Worm (Caenorhabditis elegans) whole organism, L1 larva: ENCODE data around the gene ZK856.16.

Experiments
- F16B12.6 ChIP-seq: fragments of 150-350 bp; optimal IDR thresholded peaks from 2 replicates; lab custom pipeline; 2014; ENCODE audit warnings: missing biosample characterization, missing genetic modification characterization
- Y116A8C.19 ChIP-seq: sonication (generic microtip); optimal IDR thresholded peaks from 2 replicates; lab custom pipeline; 2016; ENCODE audit warnings: missing compliant biosample characterization, missing genetic modification characterization, borderline replicate concordance
- ama-1 ChIP-seq: fragments of 150-350 bp; optimal IDR thresholded peaks from 2 replicates; lab custom pipeline; 2014
- blmp-1 ChIP-seq: fragments of 150-350 bp; optimal IDR thresholded peaks from 2 replicates; lab custom pipeline; 2014; ENCODE audit warnings: missing biosample characterization, missing genetic modification characterization
- ceh-8 ChIP-seq: fragments of 200-800 bp; sonication (Bioruptor generic); optimal IDR thresholded peaks from 2 replicates; lab custom pipeline; 2018; ENCODE audit warnings: mild to moderate bottlenecking, missing genetic modification characterization, moderate library complexity, missing compliant biosample characterization
- ceh-82 ChIP-seq, 3 experiments: fragments of 150-350 bp in 1 of 3; sonication (generic microtip) in 2 of 3; optimal IDR thresholded peaks; 2 replicates each; lab custom pipeline; 2014 to 2017; ENCODE audit warnings: missing biosample characterization in 3 of 3, missing genetic modification characterization in 3 of 3
- dsc-1 ChIP-seq: sonication (generic microtip); optimal IDR thresholded peaks from 2 replicates; lab custom pipeline; 2016; ENCODE audit warnings: mild to moderate bottlenecking, missing genetic modification characterization, missing compliant biosample characterization
- efl-1 ChIP-seq, 4 experiments: fragments of 150-350 bp; optimal IDR thresholded peaks in 3 of 4; peaks in 1 of 4; 1 replicate in 1 of 4; 2 replicates in 3 of 4; lab custom pipeline; 2014; ENCODE audit warnings: missing biosample characterization in 2 of 4, missing genetic modification characterization in 2 of 4, missing genetic modification reagents in 2 of 4
- efl-3 ChIP-seq: fragments of 200-800 bp; sonication (Bioruptor generic); optimal IDR thresholded peaks from 2 replicates; lab custom pipeline; 2018; ENCODE audit warnings: mild to moderate bottlenecking, missing genetic modification characterization, missing compliant biosample characterization
- egl-13 ChIP-seq: sonication (generic microtip); optimal IDR thresholded peaks from 2 replicates; lab custom pipeline; 2016; ENCODE audit warnings: missing genotype, missing genetic modification reagents, missing genetic modification characterization, missing compliant biosample characterization
- elt-2 ChIP-seq: sonication (generic microtip); optimal IDR thresholded peaks from 2 replicates; lab custom pipeline; 2016; ENCODE audit warnings: missing genetic modification characterization, mild to moderate bottlenecking, inconsistent platforms, missing compliant biosample characterization, missing genetic modification reagents
- fkh-8 ChIP-seq: sonication (generic microtip); optimal IDR thresholded peaks from 2 replicates; lab custom pipeline; 2016; ENCODE audit warnings: mild to moderate bottlenecking, missing genetic modification characterization, missing compliant biosample characterization
- fos-1 ChIP-seq: fragments of 150-350 bp; optimal IDR thresholded peaks from 2 replicates; lab custom pipeline; 2014; ENCODE audit warnings: missing biosample characterization, missing genetic modification characterization
- grh-1 ChIP-seq: fragments of 200-800 bp; sonication (Bioruptor generic); IDR thresholded peaks from 2 replicates; pipeline ENCODE4 v1.3.6; 2022; ENCODE audit warnings: missing genetic modification reagents, missing genetic modification characterization, missing compliant biosample characterization
- hlh-4 ChIP-seq: sonication (generic microtip); optimal IDR thresholded peaks from 2 replicates; lab custom pipeline; 2016; ENCODE audit warnings: mild to moderate bottlenecking, missing genetic modification characterization, missing compliant biosample characterization
- hpl-2 ChIP-seq: fragments of 150-350 bp; optimal IDR thresholded peaks from 2 replicates; lab custom pipeline; 2014; ENCODE audit warnings: missing biosample characterization, missing genetic modification reagents, missing genetic modification characterization
- irx-1 ChIP-seq: sonication (generic microtip); optimal IDR thresholded peaks from 2 replicates; lab custom pipeline; 2016; ENCODE audit warnings: missing genetic modification characterization, missing compliant biosample characterization
- isw-1 ChIP-seq: fragments of 200-800 bp; sonication (Bioruptor generic); IDR thresholded peaks from 2 replicates; pipeline ENCODE4 v1.3.6; 2022; ENCODE audit warnings: missing genetic modification characterization, missing compliant biosample characterization
- lin-14 ChIP-seq: fragments of 200-800 bp; sonication (Bioruptor generic); optimal IDR thresholded peaks from 2 replicates; lab custom pipeline; 2018; ENCODE audit warnings: mild to moderate bottlenecking, missing genetic modification characterization, moderate library complexity, missing compliant biosample characterization
- lin-35 ChIP-seq, 2 experiments: fragments of 150-350 bp; optimal IDR thresholded peaks; 2 replicates each; lab custom pipeline; 2014; ENCODE audit warnings: missing biosample characterization in 2 of 2, missing genetic modification characterization in 2 of 2, missing genetic modification reagents in 2 of 2
- lin-39 ChIP-seq: fragments of 150-350 bp; optimal IDR thresholded peaks from 2 replicates; lab custom pipeline; 2014; ENCODE audit warnings: missing biosample characterization, missing genetic modification reagents, missing genetic modification characterization
- lir-3 ChIP-seq: sonication (generic microtip); optimal IDR thresholded peaks from 2 replicates; lab custom pipeline; 2016; ENCODE audit warnings: mild to moderate bottlenecking, missing genetic modification characterization, moderate library complexity, missing compliant biosample characterization; ENCODE audit not compliant: poor library complexity
- mdl-1 ChIP-seq, 2 experiments: fragments of 150-350 bp; optimal IDR thresholded peaks; 2 replicates each; lab custom pipeline; 2014 to 2017; ENCODE audit warnings: missing biosample characterization in 2 of 2, missing genetic modification characterization in 2 of 2, inconsistent platforms in 1 of 2
- mef-2 ChIP-seq: fragments of 150-350 bp; optimal IDR thresholded peaks from 2 replicates; lab custom pipeline; 2014; ENCODE audit warnings: missing biosample characterization, missing genetic modification characterization
- mep-1 ChIP-seq: fragments of 150-350 bp; optimal IDR thresholded peaks from 2 replicates; lab custom pipeline; 2014; ENCODE audit warnings: missing biosample characterization, missing genetic modification characterization
- nhr-11 ChIP-seq: fragments of 150-350 bp; optimal IDR thresholded peaks from 2 replicates; lab custom pipeline; 2014; ENCODE audit warnings: missing biosample characterization, missing genetic modification characterization
- nhr-19 ChIP-seq: fragments of 200-800 bp; sonication (Bioruptor generic); conservative IDR thresholded peaks from 2 replicates; pipeline ENCODE4 v1.3.6; 2022; ENCODE audit warnings: missing genetic modification characterization, missing compliant biosample characterization
- nhr-237 ChIP-seq: fragments of 150-350 bp; optimal IDR thresholded peaks from 2 replicates; lab custom pipeline; 2014; ENCODE audit warnings: missing biosample characterization, missing genetic modification characterization
- nhr-47 ChIP-seq: sonication (generic microtip); optimal IDR thresholded peaks from 2 replicates; lab custom pipeline; 2016; ENCODE audit warnings: mild to moderate bottlenecking, missing genetic modification characterization, moderate library complexity, missing compliant biosample characterization
- nhr-71 ChIP-seq: sonication (generic microtip); optimal IDR thresholded peaks from 2 replicates; lab custom pipeline; 2016; ENCODE audit warnings: mild to moderate bottlenecking, missing genetic modification characterization, moderate library complexity, missing compliant biosample characterization
- nhr-76 ChIP-seq: sonication (generic microtip); optimal IDR thresholded peaks from 2 replicates; lab custom pipeline; 2017; ENCODE audit warnings: missing biosample characterization, missing genetic modification characterization
- nhr-77 ChIP-seq: fragments of 150-350 bp; optimal IDR thresholded peaks from 2 replicates; lab custom pipeline; 2014; ENCODE audit warnings: missing biosample characterization, missing genetic modification characterization
- nhr-85 ChIP-seq: sonication (generic microtip); peaks from one replicate; lab custom pipeline; 2016; ENCODE audit warnings: missing genetic modification characterization, inconsistent platforms, missing compliant biosample characterization
- pag-3 ChIP-seq: sonication (generic microtip); optimal IDR thresholded peaks from 2 replicates; lab custom pipeline; 2017; ENCODE audit warnings: missing genetic modification characterization, mild to moderate bottlenecking, missing compliant biosample characterization, antibody characterized with exemption, borderline replicate concordance; ENCODE audit not compliant: insufficient read depth
- pax-3 ChIP-seq: fragments of 200-800 bp; sonication (Bioruptor generic); optimal IDR thresholded peaks from 2 replicates; lab custom pipeline; 2018; ENCODE audit warnings: mild to moderate bottlenecking, missing genetic modification characterization, moderate library complexity, missing compliant biosample characterization
- pqm-1 ChIP-seq: sonication (generic microtip); optimal IDR thresholded peaks from 3 replicates; lab custom pipeline; 2017; ENCODE audit warnings: missing biosample characterization, missing genetic modification characterization
- rnt-1 ChIP-seq: sonication (generic microtip); optimal IDR thresholded peaks from 2 replicates; lab custom pipeline; 2016; ENCODE audit warnings: mild to moderate bottlenecking, missing genetic modification characterization, moderate library complexity, missing compliant biosample characterization
- skn-1 ChIP-seq: fragments of 150-350 bp; optimal IDR thresholded peaks from 2 replicates; lab custom pipeline; 2014; ENCODE audit warnings: missing biosample characterization, missing genetic modification characterization
- snu-23 ChIP-seq: sonication (generic microtip); optimal IDR thresholded peaks from 2 replicates; lab custom pipeline; 2016; ENCODE audit warnings: missing genetic modification characterization, missing compliant biosample characterization
- sox-4 ChIP-seq: sonication (generic microtip); optimal IDR thresholded peaks from 2 replicates; lab custom pipeline; 2016; ENCODE audit warnings: missing genetic modification characterization, missing compliant biosample characterization
- sup-37 ChIP-seq: fragments of 200-800 bp; sonication (Bioruptor generic); optimal IDR thresholded peaks from 2 replicates; lab custom pipeline; 2018; ENCODE audit warnings: mild to moderate bottlenecking, missing genetic modification characterization, missing compliant biosample characterization
- swsn-7 ChIP-seq: sonication (generic microtip); optimal IDR thresholded peaks from 2 replicates; lab custom pipeline; 2016; ENCODE audit warnings: missing genetic modification characterization, missing compliant biosample characterization
- tbx-2 ChIP-seq: sonication (generic microtip); optimal IDR thresholded peaks from 2 replicates; lab custom pipeline; 2016; ENCODE audit warnings: missing genetic modification characterization, missing compliant biosample characterization
- unc-62 ChIP-seq: fragments of 150-350 bp; optimal IDR thresholded peaks from 2 replicates; lab custom pipeline; 2014; ENCODE audit warnings: missing biosample characterization, missing genetic modification reagents, missing genetic modification characterization
- unc-86 ChIP-seq: sonication (generic microtip); optimal IDR thresholded peaks from 2 replicates; lab custom pipeline; 2016; ENCODE audit warnings: missing genetic modification characterization, missing compliant biosample characterization
- zip-4 ChIP-seq: fragments of 200-800 bp; sonication (Bioruptor generic); optimal IDR thresholded peaks from 2 replicates; lab custom pipeline; 2018; ENCODE audit warnings: mild to moderate bottlenecking, missing genetic modification characterization, moderate library complexity, missing compliant biosample characterization
- ztf-11 ChIP-seq, 2 experiments: sonication (generic microtip); optimal IDR thresholded peaks; 2 replicates each; lab custom pipeline; 2016 to 2017; ENCODE audit warnings: missing genetic modification characterization in 2 of 2, missing biosample characterization in 1 of 2, missing compliant biosample characterization in 1 of 2

Gene ZK856.16

DNA sequence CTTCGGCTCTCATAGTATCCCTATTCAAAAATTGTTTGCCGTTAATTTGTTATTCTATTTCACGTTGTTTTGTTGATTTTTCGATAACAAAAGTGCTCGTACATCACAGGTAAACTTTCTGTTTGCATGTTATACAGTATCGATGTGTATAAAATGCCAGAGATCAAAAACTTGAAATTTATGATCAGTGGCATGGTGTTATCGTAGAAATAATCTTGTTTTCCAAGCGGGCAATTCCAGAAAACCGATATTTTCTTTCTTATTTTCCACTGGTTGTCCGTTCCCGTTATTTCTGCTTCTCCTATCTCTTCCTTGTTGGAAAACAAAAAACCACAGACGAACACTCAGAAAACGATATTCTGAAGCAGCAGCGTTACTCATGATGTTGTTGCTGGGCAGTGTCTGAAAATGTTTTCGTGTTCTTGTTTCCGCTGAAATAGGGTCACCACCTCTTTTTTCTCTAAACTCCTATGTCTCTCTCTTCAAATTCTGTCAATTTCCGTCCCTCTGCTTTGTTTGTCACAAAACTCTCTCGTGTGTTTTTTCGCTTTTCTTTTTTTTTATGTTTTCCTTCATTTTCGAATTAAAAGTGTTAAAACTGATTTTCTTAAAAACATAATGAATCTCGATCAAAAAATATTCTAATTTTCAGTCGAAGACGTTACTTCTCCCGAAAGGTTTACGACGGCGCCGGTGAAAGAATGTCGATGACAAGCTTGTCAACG is 43.0 kb upstream of the ZK856.16 start, which contains the start of gene akt-1:
TSS of gene akt-1 (plus strand) at position 651 of the 725 bp plus-strand sequence.
- TF ChIP-seq efl-1 (optimal IDR thresholded peaks at IDR 0.05; lab: Kevin White, UChicago) (no peak), efl-1 (GFP tag; optimal IDR thresholded peaks at IDR 0.05 in 1 of 2; lab: Kevin White, UChicago) (peak in 1 of 2 experiments; percentile 49), ama-1 (lab: Kevin White, UChicago) (peak; percentile 2), mef-2 (no peak)

DNA sequence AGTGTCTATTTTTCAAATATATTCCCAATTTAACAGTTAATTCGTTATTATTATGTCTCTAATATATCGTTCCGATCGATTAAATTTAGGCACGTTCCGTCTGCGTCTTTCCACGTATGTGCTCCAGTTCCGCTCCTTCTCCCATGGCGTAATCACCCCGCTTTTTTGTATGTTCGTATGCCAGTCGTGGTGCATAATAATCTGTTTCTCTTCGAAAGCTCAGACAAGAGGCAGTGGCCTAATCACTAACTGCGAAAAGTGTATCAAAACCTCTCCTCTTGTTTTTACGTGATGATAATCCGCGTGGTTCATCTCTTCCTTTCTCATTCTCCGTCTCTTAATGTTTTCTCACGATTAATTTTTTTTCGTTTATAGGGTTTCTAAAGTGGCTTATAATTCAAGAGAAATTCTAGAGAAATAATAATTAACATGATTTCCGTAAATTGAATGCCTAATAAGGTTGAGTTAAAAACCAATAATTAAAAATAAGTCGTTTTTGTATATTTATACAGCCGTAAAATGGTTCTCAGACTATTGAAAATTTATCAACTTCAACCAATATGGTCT is 42.4 kb upstream of the ZK856.16 start:
- TF ChIP-seq Y116A8C.19 (tag; lab: Kevin White, UChicago) (no peak), pax-3 (tag; lab: Kevin White, UChicago) (peak; percentile 17), zip-4 (no peak), dsc-1 (tag; lab: Kevin White, UChicago) (peak; percentile 69), skn-1 (tag; lab: Kevin White, UChicago) (no peak), nhr-47 (tag; lab: Kevin White, UChicago) (peak; percentile 31), hlh-4 (tag; lab: Kevin White, UChicago) (no peak), unc-62 (GFP tag; lab: Kevin White, UChicago) (no peak), irx-1 (no peak), sox-4 (tag; lab: Kevin White, UChicago) (no peak), ceh-8 (peak; percentile 58), hpl-2 (GFP tag; lab: Kevin White, UChicago) (no peak), ceh-82 (tag; optimal IDR thresholded peaks at IDR 0.05; lab: Kevin White, UChicago) (no peak), fkh-8 (tag; lab: Kevin White, UChicago) (peak; percentile 46), pag-3 (no peak), tbx-2 (tag; lab: Kevin White, UChicago) (no peak), sup-37 (GFP tag; lab: Kevin White, UChicago) (no peak), elt-2 (tag; lab: Kevin White, UChicago) (no peak), nhr-71 (tag; lab: Kevin White, UChicago) (peak; percentile 18), mep-1 (tag; lab: Kevin White, UChicago) (no peak), lin-14 (peak; percentile 58), nhr-85 (tag; lab: Kevin White, UChicago) (no peak)

DNA sequence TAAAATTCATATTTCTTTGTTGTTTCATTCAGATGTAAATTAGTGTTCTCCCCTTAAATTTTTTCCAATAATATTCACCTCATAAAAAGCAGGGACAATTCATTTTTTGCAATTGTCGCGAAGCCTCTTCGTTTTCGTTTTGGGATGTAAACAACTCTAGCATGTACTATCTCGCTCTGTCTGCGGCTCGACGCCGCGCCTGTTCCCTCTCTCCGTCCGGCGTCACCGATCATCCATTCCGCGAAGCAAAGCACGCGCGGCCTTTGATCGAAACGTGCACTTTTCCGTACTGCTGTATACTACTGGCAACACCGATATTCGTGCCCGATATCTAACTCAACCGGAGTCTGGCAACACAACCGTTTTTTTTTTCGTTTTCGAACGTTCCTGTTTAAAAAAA is 41.6 kb upstream of the ZK856.16 start:
- TF ChIP-seq efl-3 (GFP tag; lab: Kevin White, UChicago) = no peak
- no peak for TF ChIP-seq egl-13 (tag; lab: Kevin White, UChicago)
- TF ChIP-seq lin-35 (GFP tag; optimal IDR thresholded peaks at IDR 0.05; lab: Kevin White, UChicago) = no peak
- TF ChIP-seq elt-2 (tag; lab: Kevin White, UChicago) = no peak
- peak; percentile 38 for TF ChIP-seq nhr-19 (GFP tag; lab: Robert Waterston, UW)
- TF ChIP-seq mdl-1 (tag; optimal IDR thresholded peaks at IDR 0.05; lab: Kevin White, UChicago) = peak in 1 of 2 experiments; percentile 17
- TF ChIP-seq lin-14 = peak; percentile 22
- no peak for TF ChIP-seq unc-86 (tag; lab: Kevin White, UChicago)
- no peak for TF ChIP-seq lin-39 (tag; lab: Kevin White, UChicago)
- TF ChIP-seq lir-3 (tag; lab: Kevin White, UChicago) = no peak
- no peak for TF ChIP-seq mef-2
- no peak for TF ChIP-seq grh-1 (GFP tag; lab: Robert Waterston, UW)
- TF ChIP-seq nhr-237 (tag; lab: Kevin White, UChicago) = no peak
- TF ChIP-seq ztf-11 (tag; optimal IDR thresholded peaks at IDR 0.05; lab: Kevin White, UChicago) = no peak
- no peak for TF ChIP-seq F16B12.6 (tag; lab: Kevin White, UChicago)
- TF ChIP-seq nhr-85 (tag; lab: Kevin White, UChicago) = no peak
- TF ChIP-seq swsn-7 = no peak
- no peak for TF ChIP-seq isw-1 (GFP tag; lab: Robert Waterston, UW)
- no peak for TF ChIP-seq nhr-77 (tag; lab: Kevin White, UChicago)
- TF ChIP-seq nhr-76 (tag; lab: Kevin White, UChicago) = no peak
- no peak for TF ChIP-seq tbx-2 (tag; lab: Kevin White, UChicago)
- peak; percentile 8 for TF ChIP-seq blmp-1 (tag; lab: Kevin White, UChicago)
- TF ChIP-seq nhr-71 (tag; lab: Kevin White, UChicago) = no peak
- TF ChIP-seq nhr-11 = no peak
- no peak for TF ChIP-seq pqm-1 (tag; lab: Kevin White, UChicago)
- TF ChIP-seq rnt-1 = peak; percentile 37
- TF ChIP-seq snu-23 (GFP tag; lab: Kevin White, UChicago) = no peak
- no peak for TF ChIP-seq fos-1
